Fruit fly (Drosophila melanogaster) whole organism, embryonic: Measurements from ENCODE around the gene CG45676.
A peak's percentile ranks its signal among the peaks of the same experiment; 100 is the strongest.

Source experiments
- Abd-B ChIP-seq: fragments of 200-800 bp; sonication (Bioruptor generic); optimal IDR thresholded peaks from 2 replicates; lab custom pipeline; 2018; ENCODE audit warnings: missing biosample characterization, mild to moderate bottlenecking, missing genetic modification characterization, moderate library complexity
- CG12071 ChIP-seq: fragments of 200-800 bp; sonication (Bioruptor generic); optimal IDR thresholded peaks from 3 replicates; lab custom pipeline; 2018; ENCODE audit warnings: missing biosample characterization, mild to moderate bottlenecking, missing genetic modification characterization
- CG12219 ChIP-seq: fragments of 200-800 bp; sonication (Bioruptor generic); optimal IDR thresholded peaks from 3 replicates; lab custom pipeline; 2018; ENCODE audit warnings: missing biosample characterization, mild to moderate bottlenecking, missing genetic modification characterization
- CG3726 ChIP-seq: fragments of 200-800 bp; sonication (Bioruptor generic); IDR thresholded peaks from 3 replicates; pipeline ENCODE4, ENCODE4 v1.3.6; 2022; ENCODE audit warnings: missing biosample characterization, missing genetic modification characterization
- CTCF ChIP-seq: fragments of 200-800 bp; sonication (Bioruptor generic); optimal IDR thresholded peaks from 2 replicates; lab custom pipeline; 2017; ENCODE audit warnings: missing biosample characterization, mild to moderate bottlenecking, missing genetic modification characterization, moderate library complexity
- Dref ChIP-seq: fragments of 200-800 bp; sonication (Bioruptor generic); IDR thresholded peaks from 2 replicates; pipeline ENCODE4 v1.3.6; 2022; ENCODE audit warnings: missing biosample characterization, missing genetic modification characterization
- Sin3A ChIP-seq: fragments of >200 bp; optimal IDR thresholded peaks from 2 replicates; lab custom pipeline; 2018
- fru ChIP-seq: fragments of >200 bp; optimal IDR thresholded peaks from 2 replicates; lab custom pipeline; 2017
- usp ChIP-seq: fragments of >200 bp; optimal IDR thresholded peaks from 2 replicates; lab custom pipeline; 2017; ENCODE audit warnings: missing biosample characterization, missing genetic modification characterization
- yki ChIP-seq: fragments of >200 bp; optimal IDR thresholded peaks from 3 replicates; lab custom pipeline; 2018

DNA sequence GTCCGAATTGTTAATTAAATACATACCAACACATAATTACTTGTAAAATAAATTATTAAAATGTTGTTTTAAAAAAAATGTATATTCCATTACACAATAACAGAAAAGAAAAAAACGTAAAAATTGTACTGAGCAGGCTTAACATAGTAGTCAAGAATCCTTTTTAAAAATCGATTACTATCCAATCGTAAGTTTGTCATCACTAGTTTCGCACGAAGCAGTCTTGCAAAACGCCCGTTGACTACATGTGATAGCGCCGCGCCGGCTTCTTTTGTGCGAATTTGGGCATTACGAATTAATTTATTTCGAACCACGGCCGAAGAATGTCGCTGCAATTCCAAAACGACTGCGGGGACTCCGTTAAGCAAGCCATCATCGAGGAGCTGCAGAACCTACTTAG lies 6.3 kb upstream of the CG45676 start, which contains the start of gene Ipo9:
- peak; percentile 65 for TF ChIP-seq Dref
- TF ChIP-seq yki: no peak
- no peak for TF ChIP-seq usp (GFP tag; lab: Kevin White, UChicago)
- no peak for TF ChIP-seq fru (lab: Kevin White, UChicago)
- TF ChIP-seq CG12071 (GFP tag; lab: Kevin White, UChicago): no peak
- no peak for TF ChIP-seq Abd-B (GFP tag; lab: Kevin White, UChicago)
- TF ChIP-seq Sin3A (lab: Kevin White, UChicago): no peak
- no peak for TF ChIP-seq CG3726 (GFP tag; lab: Robert Waterston, UW)
- TF ChIP-seq CTCF (GFP tag; lab: Kevin White, UChicago): no peak
- no peak for TF ChIP-seq CG12219 (GFP tag; lab: Kevin White, UChicago)
